Worm (Caenorhabditis elegans) whole organism, L1 larva: ENCODE data around the gene lin-66.
A peak's percentile ranks its signal among the peaks of the same experiment; 100 is the strongest.

Experiments
- C04F5.9 ChIP-seq: sonication (generic microtip); optimal IDR thresholded peaks from 2 replicates; lab custom pipeline; 2016; ENCODE audit warnings: missing genetic modification characterization, missing compliant biosample characterization
- C16A3.4 ChIP-seq: fragments of 150-350 bp; optimal IDR thresholded peaks from 2 replicates; lab custom pipeline; 2014; ENCODE audit warnings: missing biosample characterization, missing genetic modification characterization
- Y116A8C.19 ChIP-seq: sonication (generic microtip); optimal IDR thresholded peaks from 2 replicates; lab custom pipeline; 2016; ENCODE audit warnings: missing compliant biosample characterization, missing genetic modification characterization, borderline replicate concordance
- aha-1 ChIP-seq: fragments of 150-350 bp; optimal IDR thresholded peaks from 2 replicates; lab custom pipeline; 2014; ENCODE audit warnings: missing biosample characterization, missing genetic modification characterization
- alr-1 ChIP-seq: fragments of 200-800 bp; sonication (Bioruptor generic); optimal IDR thresholded peaks from 2 replicates; lab custom pipeline; 2018; ENCODE audit warnings: borderline replicate concordance, mild to moderate bottlenecking, missing genetic modification characterization, missing compliant biosample characterization
- ama-1 ChIP-seq: fragments of 150-350 bp; optimal IDR thresholded peaks from 2 replicates; lab custom pipeline; 2014
- ceh-90 ChIP-seq: sonication (generic microtip); optimal IDR thresholded peaks from 2 replicates; lab custom pipeline; 2016; ENCODE audit warnings: missing genetic modification characterization, missing compliant biosample characterization
- dpl-1 ChIP-seq, 3 experiments: fragments of 150-350 bp in 2 of 3; sonication (generic microtip) in 1 of 3; optimal IDR thresholded peaks; 2 replicates each; lab custom pipeline; 2014 to 2017; ENCODE audit warnings: missing biosample characterization in 3 of 3, missing genetic modification characterization in 3 of 3, missing genetic modification reagents in 3 of 3
- dsc-1 ChIP-seq: sonication (generic microtip); optimal IDR thresholded peaks from 2 replicates; lab custom pipeline; 2016; ENCODE audit warnings: mild to moderate bottlenecking, missing genetic modification characterization, missing compliant biosample characterization
- efl-1 ChIP-seq, 4 experiments: fragments of 150-350 bp; optimal IDR thresholded peaks in 3 of 4; peaks in 1 of 4; 1 replicate in 1 of 4; 2 replicates in 3 of 4; lab custom pipeline; 2014; ENCODE audit warnings: missing biosample characterization in 2 of 4, missing genetic modification characterization in 2 of 4, missing genetic modification reagents in 2 of 4
- elt-2 ChIP-seq: sonication (generic microtip); optimal IDR thresholded peaks from 2 replicates; lab custom pipeline; 2016; ENCODE audit warnings: missing genetic modification characterization, mild to moderate bottlenecking, inconsistent platforms, missing compliant biosample characterization, missing genetic modification reagents
- ets-5 ChIP-seq: fragments of 200-800 bp; sonication (Bioruptor generic); IDR thresholded peaks from 2 replicates; pipeline ENCODE4 v1.3.6; 2022; ENCODE audit warnings: missing genetic modification characterization, missing compliant biosample characterization
- fkh-10 ChIP-seq: sonication (generic microtip); optimal IDR thresholded peaks from 2 replicates; lab custom pipeline; 2017; ENCODE audit warnings: missing biosample characterization, missing genetic modification reagents, missing genetic modification characterization
- fkh-4 ChIP-seq: sonication (generic microtip); optimal IDR thresholded peaks from 2 replicates; lab custom pipeline; 2016; ENCODE audit warnings: missing compliant biosample characterization, missing genetic modification characterization, borderline replicate concordance
- fkh-8 ChIP-seq: sonication (generic microtip); optimal IDR thresholded peaks from 2 replicates; lab custom pipeline; 2016; ENCODE audit warnings: mild to moderate bottlenecking, missing genetic modification characterization, missing compliant biosample characterization
- fos-1 ChIP-seq: fragments of 150-350 bp; optimal IDR thresholded peaks from 2 replicates; lab custom pipeline; 2014; ENCODE audit warnings: missing biosample characterization, missing genetic modification characterization
- grh-1 ChIP-seq: fragments of 200-800 bp; sonication (Bioruptor generic); IDR thresholded peaks from 2 replicates; pipeline ENCODE4 v1.3.6; 2022; ENCODE audit warnings: missing genetic modification reagents, missing genetic modification characterization, missing compliant biosample characterization
- hlh-4 ChIP-seq: sonication (generic microtip); optimal IDR thresholded peaks from 2 replicates; lab custom pipeline; 2016; ENCODE audit warnings: mild to moderate bottlenecking, missing genetic modification characterization, missing compliant biosample characterization
- irx-1 ChIP-seq: sonication (generic microtip); optimal IDR thresholded peaks from 2 replicates; lab custom pipeline; 2016; ENCODE audit warnings: missing genetic modification characterization, missing compliant biosample characterization
- lin-13 ChIP-seq: fragments of 150-350 bp; optimal IDR thresholded peaks from 2 replicates; lab custom pipeline; 2014; ENCODE audit warnings: missing biosample characterization, missing genetic modification reagents, missing genetic modification characterization
- lin-15B ChIP-seq: fragments of 150-350 bp; sonication (generic microtip); optimal IDR thresholded peaks from 3 replicates; lab custom pipeline; 2014; ENCODE audit warnings: missing biosample characterization, missing genetic modification characterization
- lin-35 ChIP-seq, 2 experiments: fragments of 150-350 bp; optimal IDR thresholded peaks; 2 replicates each; lab custom pipeline; 2014; ENCODE audit warnings: missing biosample characterization in 2 of 2, missing genetic modification characterization in 2 of 2, missing genetic modification reagents in 2 of 2
- lin-39 ChIP-seq: fragments of 150-350 bp; optimal IDR thresholded peaks from 2 replicates; lab custom pipeline; 2014; ENCODE audit warnings: missing biosample characterization, missing genetic modification reagents, missing genetic modification characterization
- lir-3 ChIP-seq: sonication (generic microtip); optimal IDR thresholded peaks from 2 replicates; lab custom pipeline; 2016; ENCODE audit warnings: mild to moderate bottlenecking, missing genetic modification characterization, moderate library complexity, missing compliant biosample characterization; ENCODE audit not compliant: poor library complexity
- lsy-2 ChIP-seq, 2 experiments: fragments of 150-350 bp; optimal IDR thresholded peaks; 2 replicates each; lab custom pipeline; 2014; ENCODE audit warnings: missing biosample characterization in 2 of 2, missing genetic modification characterization in 2 of 2
- mef-2 ChIP-seq: fragments of 150-350 bp; optimal IDR thresholded peaks from 2 replicates; lab custom pipeline; 2014; ENCODE audit warnings: missing biosample characterization, missing genetic modification characterization
- mep-1 ChIP-seq: fragments of 150-350 bp; optimal IDR thresholded peaks from 2 replicates; lab custom pipeline; 2014; ENCODE audit warnings: missing biosample characterization, missing genetic modification characterization
- nhr-11 ChIP-seq: fragments of 150-350 bp; optimal IDR thresholded peaks from 2 replicates; lab custom pipeline; 2014; ENCODE audit warnings: missing biosample characterization, missing genetic modification characterization
- nhr-12 ChIP-seq: sonication (generic microtip); optimal IDR thresholded peaks from 2 replicates; lab custom pipeline; 2017; ENCODE audit warnings: missing biosample characterization, missing genetic modification characterization
- nhr-19 ChIP-seq: fragments of 200-800 bp; sonication (Bioruptor generic); conservative IDR thresholded peaks from 2 replicates; pipeline ENCODE4 v1.3.6; 2022; ENCODE audit warnings: missing genetic modification characterization, missing compliant biosample characterization
- nhr-76 ChIP-seq: sonication (generic microtip); optimal IDR thresholded peaks from 2 replicates; lab custom pipeline; 2017; ENCODE audit warnings: missing biosample characterization, missing genetic modification characterization
- nhr-77 ChIP-seq: fragments of 150-350 bp; optimal IDR thresholded peaks from 2 replicates; lab custom pipeline; 2014; ENCODE audit warnings: missing biosample characterization, missing genetic modification characterization
- nhr-85 ChIP-seq: sonication (generic microtip); peaks from one replicate; lab custom pipeline; 2016; ENCODE audit warnings: missing genetic modification characterization, inconsistent platforms, missing compliant biosample characterization
- pag-3 ChIP-seq: sonication (generic microtip); optimal IDR thresholded peaks from 2 replicates; lab custom pipeline; 2017; ENCODE audit warnings: missing genetic modification characterization, mild to moderate bottlenecking, missing compliant biosample characterization, antibody characterized with exemption, borderline replicate concordance; ENCODE audit not compliant: insufficient read depth
- pax-3 ChIP-seq: fragments of 200-800 bp; sonication (Bioruptor generic); optimal IDR thresholded peaks from 2 replicates; lab custom pipeline; 2018; ENCODE audit warnings: mild to moderate bottlenecking, missing genetic modification characterization, moderate library complexity, missing compliant biosample characterization
- skn-1 ChIP-seq: fragments of 150-350 bp; optimal IDR thresholded peaks from 2 replicates; lab custom pipeline; 2014; ENCODE audit warnings: missing biosample characterization, missing genetic modification characterization
- sup-37 ChIP-seq: fragments of 200-800 bp; sonication (Bioruptor generic); optimal IDR thresholded peaks from 2 replicates; lab custom pipeline; 2018; ENCODE audit warnings: mild to moderate bottlenecking, missing genetic modification characterization, missing compliant biosample characterization
- tlp-1 ChIP-seq: fragments of 150-350 bp; optimal IDR thresholded peaks from 2 replicates; lab custom pipeline; 2014; ENCODE audit warnings: missing biosample characterization, missing genetic modification characterization
- unc-130 ChIP-seq: fragments of 150-350 bp; optimal IDR thresholded peaks from 2 replicates; lab custom pipeline; 2017; ENCODE audit warnings: missing biosample characterization, missing genetic modification characterization, inconsistent platforms
- unc-30 ChIP-seq: sonication (generic microtip); optimal IDR thresholded peaks from 2 replicates; lab custom pipeline; 2017; ENCODE audit warnings: missing biosample characterization, missing genetic modification characterization
- unc-86 ChIP-seq: sonication (generic microtip); optimal IDR thresholded peaks from 2 replicates; lab custom pipeline; 2016; ENCODE audit warnings: missing genetic modification characterization, missing compliant biosample characterization
- zag-1 ChIP-seq: fragments of 150-350 bp; optimal IDR thresholded peaks from 2 replicates; lab custom pipeline; 2014; ENCODE audit warnings: missing biosample characterization, missing genetic modification characterization
- ztf-4 ChIP-seq: fragments of 150-350 bp; optimal IDR thresholded peaks from 2 replicates; lab custom pipeline; 2014; ENCODE audit warnings: missing biosample characterization, missing genetic modification characterization

lin-66 gene

ce11 chrIV:13881754-13882275, 6.1 kb upstream of the lin-66 start, which contains the start of gene rpl-29 (continued):
- TF ChIP-seq unc-30 (tag; lab: Kevin White, UChicago): no peak
- peak; percentile 82 for TF ChIP-seq ztf-4
- TF ChIP-seq fkh-8 (tag; lab: Kevin White, UChicago): peak; percentile 86
- TF ChIP-seq lsy-2 (tag; optimal IDR thresholded peaks at IDR 0.05; lab: Kevin White, UChicago): peak; percentile 99
- peak; percentile 97 for TF ChIP-seq nhr-85 (tag; lab: Kevin White, UChicago)
- peak; percentile 79 for TF ChIP-seq lin-39 (tag; lab: Kevin White, UChicago)
- peak; percentile 71 for TF ChIP-seq elt-2 (tag; lab: Kevin White, UChicago)
- peak; percentile 65 for TF ChIP-seq sup-37 (GFP tag; lab: Kevin White, UChicago)
- TF ChIP-seq irx-1 (tag; lab: Kevin White, UChicago): peak; percentile 84
- peak; percentile 74 to 82 (median 81) for TF ChIP-seq dpl-1 (GFP tag; optimal IDR thresholded peaks at IDR 0.05; lab: Kevin White, UChicago)
- peak; percentile 82 for TF ChIP-seq nhr-77 (tag; lab: Kevin White, UChicago)
- TF ChIP-seq nhr-76 (tag; lab: Kevin White, UChicago): no peak
- TF ChIP-seq pag-3: no peak
- TF ChIP-seq C16A3.4 (tag; lab: Kevin White, UChicago): peak; percentile 95
- TF ChIP-seq mef-2 (tag; lab: Kevin White, UChicago): no peak
- TF ChIP-seq C04F5.9 (tag; lab: Kevin White, UChicago): peak; percentile 75
- TF ChIP-seq fos-1 (tag; lab: Kevin White, UChicago): peak; percentile 88
- no peak for TF ChIP-seq tlp-1 (tag; lab: Kevin White, UChicago)
- TF ChIP-seq lin-15B: peak; percentile 63
- TF ChIP-seq dsc-1 (tag; lab: Kevin White, UChicago): peak; percentile 87
- TF ChIP-seq nhr-12 (tag; lab: Kevin White, UChicago): no peak
- TF ChIP-seq unc-130 (tag; lab: Kevin White, UChicago): peak; percentile 59
- peak; percentile 90 for TF ChIP-seq mep-1 (tag; lab: Kevin White, UChicago)
- peak; percentile 89 to 94 for TF ChIP-seq efl-1 (optimal IDR thresholded peaks at IDR 0.05; lab: Kevin White, UChicago)
- peak; percentile 78 to 98 for TF ChIP-seq efl-1 (GFP tag; optimal IDR thresholded peaks at IDR 0.05 in 1 of 2; lab: Kevin White, UChicago)
- peak; percentile 61 for TF ChIP-seq pax-3
- TF ChIP-seq zag-1 (tag; lab: Kevin White, UChicago): no peak
- no peak for TF ChIP-seq ets-5 (GFP tag; lab: Robert Waterston, UW)
- peak; percentile 92 for TF ChIP-seq nhr-19
- TF ChIP-seq grh-1 (GFP tag; lab: Robert Waterston, UW): peak; percentile 90
- TF ChIP-seq lir-3 (tag; lab: Kevin White, UChicago): no peak
- TF ChIP-seq skn-1 (tag; lab: Kevin White, UChicago): peak; percentile 81
- peak; percentile 63 for TF ChIP-seq nhr-11 (tag; lab: Kevin White, UChicago)
- TF ChIP-seq fkh-10 (GFP tag; lab: Kevin White, UChicago): peak; percentile 49
- TF ChIP-seq unc-86 (tag; lab: Kevin White, UChicago): peak; percentile 92
- TF ChIP-seq fkh-4: peak; percentile 37
- peak; percentile 83 to 92 for TF ChIP-seq lin-35 (GFP tag; optimal IDR thresholded peaks at IDR 0.05; lab: Kevin White, UChicago)
- TF ChIP-seq alr-1 (tag; lab: Kevin White, UChicago): no peak
- no peak for TF ChIP-seq ama-1
- no peak for TF ChIP-seq hlh-4
- no peak for TF ChIP-seq Y116A8C.19 (tag; lab: Kevin White, UChicago)
- TF ChIP-seq aha-1: peak; percentile 5
- peak; percentile 52 for TF ChIP-seq ceh-90 (tag; lab: Kevin White, UChicago)
- peak; percentile 83 for TF ChIP-seq lin-13 (GFP tag; lab: Kevin White, UChicago)
